Fruit fly (Drosophila melanogaster) whole organism, pupa: ENCODE results near the gene gdl-ORF39.

Experiments
- CG10348 ChIP-seq: fragments of 200-800 bp; sonication (Bioruptor generic); IDR thresholded peaks from 2 replicates; pipeline ENCODE4 v1.3.6; 2022; ENCODE audit warnings: missing biosample characterization, missing genetic modification characterization
- CG12605 ChIP-seq: fragments of 200-800 bp; sonication (Bioruptor generic); IDR thresholded peaks from 2 replicates; pipeline ENCODE4 v1.3.6; 2022; ENCODE audit warnings: missing biosample characterization, missing genetic modification characterization
- CG14655 ChIP-seq: fragments of 200-800 bp; sonication (Bioruptor generic); optimal IDR thresholded peaks from 3 replicates; lab custom pipeline; 2017; ENCODE audit warnings: mild to moderate bottlenecking, missing biosample characterization, missing genetic modification reagents, missing genetic modification characterization
- CG15710 ChIP-seq: fragments of 200-800 bp; sonication (Bioruptor generic); optimal IDR thresholded peaks from 2 replicates; lab custom pipeline; 2018; ENCODE audit warnings: missing biosample characterization, mild to moderate bottlenecking, missing genetic modification characterization, moderate library complexity
- CG32121 ChIP-seq: fragments of 200-800 bp; sonication (Bioruptor generic); IDR thresholded peaks from 2 replicates; pipeline ENCODE4 v1.3.6; 2022; ENCODE audit warnings: missing biosample characterization, missing genetic modification characterization
- CG4496 ChIP-seq: fragments of 200-800 bp; sonication (Bioruptor generic); IDR thresholded peaks from 3 replicates; pipeline ENCODE4 v1.3.6; 2022; ENCODE audit warnings: missing biosample characterization, missing genetic modification characterization
- CG8159 ChIP-seq: fragments of 200-800 bp; sonication (Bioruptor generic); optimal IDR thresholded peaks from 3 replicates; lab custom pipeline; 2018; ENCODE audit warnings: missing biosample characterization, mild to moderate bottlenecking, missing genetic modification characterization, moderate library complexity
- CG8301 ChIP-seq: fragments of 200-800 bp; sonication (Bioruptor generic); optimal IDR thresholded peaks from 2 replicates; lab custom pipeline; 2018; ENCODE audit warnings: missing biosample characterization, mild to moderate bottlenecking, missing genetic modification characterization
- D1 ChIP-seq: fragments of 200-800 bp; sonication (Bioruptor generic); optimal IDR thresholded peaks from 2 replicates; lab custom pipeline; 2018; ENCODE audit warnings: missing biosample characterization, mild to moderate bottlenecking, missing genetic modification characterization, moderate library complexity
- Pif1B ChIP-seq: fragments of 200-800 bp; sonication (Bioruptor generic); optimal IDR thresholded peaks from 3 replicates; lab custom pipeline; 2016; ENCODE audit warnings: missing biosample characterization, missing genetic modification characterization
- Snoo ChIP-seq: fragments of 200-800 bp; sonication (Bioruptor generic); optimal IDR thresholded peaks from 3 replicates; lab custom pipeline; 2017; ENCODE audit warnings: missing biosample characterization, mild to moderate bottlenecking, missing genetic modification characterization, inconsistent platforms
- gl ChIP-seq: fragments of 200-800 bp; sonication (Bioruptor generic); optimal IDR thresholded peaks from 2 replicates; lab custom pipeline; 2018; ENCODE audit warnings: missing biosample characterization, mild to moderate bottlenecking, missing genetic modification characterization

DNA sequence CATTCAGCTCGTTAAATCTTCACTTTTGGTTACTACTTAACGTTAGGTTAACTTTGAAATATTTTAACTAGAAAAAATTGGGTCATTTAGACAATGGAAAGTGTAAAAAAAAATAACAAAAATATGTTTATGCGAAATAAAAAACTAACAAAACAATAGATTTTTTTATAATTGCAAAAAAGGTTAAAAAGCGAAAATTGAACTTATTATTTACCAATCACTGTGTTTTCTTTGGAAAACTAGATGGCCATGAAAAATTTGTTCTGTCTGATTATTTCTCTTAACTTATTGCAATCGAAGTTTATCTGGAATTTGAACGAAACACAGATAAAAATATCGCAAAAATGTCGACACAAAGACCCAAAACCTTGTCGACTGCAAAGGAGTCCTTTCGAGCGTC, 11.3 kb upstream of the gdl-ORF39 start, which contains the start of gene CG7276:
- no peak for TF ChIP-seq gl
- no peak for TF ChIP-seq CG32121 (GFP tag; lab: Robert Waterston, UW)
- TF ChIP-seq CG4496, result no peak
- TF ChIP-seq CG10348, result no peak
- TF ChIP-seq CG12605 (GFP tag; lab: Robert Waterston, UW), result no peak
- no peak for TF ChIP-seq Pif1B (GFP tag; lab: Kevin White, UChicago)
- TF ChIP-seq CG8159 (tag; lab: Kevin White, UChicago), result no peak
- TF ChIP-seq D1, result no peak
- no peak for TF ChIP-seq CG8301 (tag; lab: Kevin White, UChicago)
- TF ChIP-seq CG15710 (tag; lab: Kevin White, UChicago), result no peak
- TF ChIP-seq CG14655 (GFP tag; lab: Kevin White, UChicago), result no peak
- no peak for TF ChIP-seq Snoo
